Fruit fly (Drosophila melanogaster): Measurements from ENCODE around the gene Gba1b.

Gba1b gene

DNA sequence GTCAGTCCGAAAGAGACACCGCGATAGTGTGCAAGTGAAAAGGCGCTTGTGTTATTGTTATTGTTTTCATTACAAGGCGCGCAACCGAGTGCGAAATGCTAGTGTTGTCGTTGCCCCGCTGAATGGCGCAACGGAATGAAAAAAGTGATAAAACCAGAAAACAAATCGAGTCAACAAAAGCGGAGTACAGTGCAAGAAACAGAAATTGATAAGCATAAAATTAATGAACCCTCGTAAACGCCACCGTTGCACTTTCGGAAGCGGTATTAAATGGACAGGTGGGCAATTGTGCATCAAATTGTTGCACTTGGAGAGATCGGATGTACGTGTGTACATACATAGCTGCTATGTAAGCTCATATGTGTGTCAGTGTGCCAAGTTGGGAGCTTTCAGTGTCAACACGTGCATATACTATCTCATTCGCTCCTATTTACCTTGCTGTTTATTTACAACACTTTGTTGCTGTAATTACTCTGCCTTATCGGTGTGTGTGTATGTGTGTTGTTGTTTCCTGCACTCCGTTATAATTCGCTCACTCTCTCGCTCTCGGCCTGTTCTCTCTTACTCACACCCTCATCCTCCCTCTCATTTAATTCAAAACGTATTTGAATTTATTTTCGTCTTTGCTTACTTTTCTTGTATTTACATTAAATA lies 18.9 kb downstream of the Gba1b start (continued):
- peak; percentile 32 for TF ChIP-seq CG17912 (GFP tag; optimal IDR thresholded peaks at IDR 0.05)
- TF ChIP-seq vvl (GFP tag; IDR thresholded peaks at IDR 0.05) = peak; percentile 78
- TF ChIP-seq CG3847 (GFP tag; IDR thresholded peaks at IDR 0.05) = no peak
- peak; percentile 23 for TF ChIP-seq ems (GFP tag; optimal IDR thresholded peaks at IDR 0.05)
- TF ChIP-seq CTCF (GFP tag; optimal IDR thresholded peaks at IDR 0.05) = no peak
- TF ChIP-seq nerfin-1 (tag; optimal IDR thresholded peaks at IDR 0.05) = peak; percentile 54
- TF ChIP-seq Sry-β (GFP tag; optimal IDR thresholded peaks at IDR 0.05) = peak; percentile 62
- TF ChIP-seq Dll (GFP tag; IDR thresholded peaks at IDR 0.05; ENCODE audit: partially characterized antibody) = no peak
- TF ChIP-seq klu (GFP tag; IDR thresholded peaks at IDR 0.05) = no peak
- peak; percentile 76 for TF ChIP-seq CG7987 (GFP tag; optimal IDR thresholded peaks at IDR 0.05)
- no peak for TF ChIP-seq btn (GFP tag; optimal IDR thresholded peaks at IDR 0.05)
- TF ChIP-seq Gsc (GFP tag; IDR thresholded peaks at IDR 0.05) = no peak
- TF ChIP-seq CG1792 (GFP tag; optimal IDR thresholded peaks at IDR 0.05) = no peak
- no peak for TF ChIP-seq unc-4 (GFP tag; IDR thresholded peaks at IDR 0.05; ENCODE audit: partially characterized antibody)
- TF ChIP-seq crp (GFP tag; optimal IDR thresholded peaks at IDR 0.05) = no peak
- TF ChIP-seq CG31365 (tag; optimal IDR thresholded peaks at IDR 0.05) = peak; percentile 82
- peak; percentile 47 for TF ChIP-seq CG32767 (GFP tag; IDR thresholded peaks at IDR 0.05)
- no peak for TF ChIP-seq Six4 (GFP tag; optimal IDR thresholded peaks at IDR 0.05)
- TF ChIP-seq Jarid2 (GFP tag; optimal IDR thresholded peaks at IDR 0.05) = peak; percentile 38
- peak; percentile 61 for TF ChIP-seq bcd (GFP tag; optimal IDR thresholded peaks at IDR 0.05)
- peak; percentile 29 to 89 for TF ChIP-seq Pdp1 (GFP tag; optimal IDR thresholded peaks at IDR 0.05)
- no peak for TF ChIP-seq Xbp1 (GFP tag; optimal IDR thresholded peaks at IDR 0.05)
- peak; percentile 93 for TF ChIP-seq sens (GFP tag)
- no peak for TF ChIP-seq CG7928 (GFP tag; optimal IDR thresholded peaks at IDR 0.05)
- TF ChIP-seq CG13894 (tag; optimal IDR thresholded peaks at IDR 0.05) = no peak
- peak; percentile 71 for TF ChIP-seq CG6254 (GFP tag; optimal IDR thresholded peaks at IDR 0.05)
- TF ChIP-seq CG3838 (GFP tag; optimal IDR thresholded peaks at IDR 0.05) = no peak
- TF ChIP-seq CG1603 (tag; optimal IDR thresholded peaks at IDR 0.05) = peak; percentile 42
- TF ChIP-seq pros (GFP tag; optimal IDR thresholded peaks at IDR 0.05) = no peak
- TF ChIP-seq Camta (GFP tag; optimal IDR thresholded peaks at IDR 0.05) = peak; percentile 49
- TF ChIP-seq ro (GFP tag; IDR thresholded peaks at IDR 0.05) = no peak
- no peak for TF ChIP-seq Hr3 (GFP tag; optimal IDR thresholded peaks at IDR 0.05)
- TF ChIP-seq wor (GFP tag; IDR thresholded peaks at IDR 0.05) = no peak
- TF ChIP-seq sob (GFP tag; IDR thresholded peaks at IDR 0.05) = no peak
- TF ChIP-seq gem (tag; optimal IDR thresholded peaks at IDR 0.05) = peak; percentile 48
- no peak for TF ChIP-seq CG6654 (GFP tag; optimal IDR thresholded peaks at IDR 0.05)
- 0 out of 2 replicates have a peak, but pooled peaks have one; percentile 19 for TF ChIP-seq dati (GFP tag; IDR thresholded peaks at IDR 0.05)
- TF ChIP-seq trh (GFP tag; optimal IDR thresholded peaks at IDR 0.05) = peak; percentile 76
- no peak for TF ChIP-seq Sry-δ (GFP tag; optimal IDR thresholded peaks at IDR 0.05)
- TF ChIP-seq CG33213 (GFP tag; optimal IDR thresholded peaks at IDR 0.05) = peak; percentile 61
- no peak for TF ChIP-seq Chrac-16 (GFP tag; optimal IDR thresholded peaks at IDR 0.05)
- TF ChIP-seq stc (GFP tag; IDR thresholded peaks at IDR 0.05) = peak; percentile 73
- no peak for TF ChIP-seq CG9215 (GFP tag; IDR thresholded peaks at IDR 0.05)
- TF ChIP-seq ara (GFP tag; IDR thresholded peaks at IDR 0.05) = peak; percentile 77
- TF ChIP-seq Neu2 (GFP tag; optimal IDR thresholded peaks at IDR 0.05; ENCODE audit: borderline replicate concordance) = no peak
- TF ChIP-seq CG8281 (tag; optimal IDR thresholded peaks at IDR 0.05) = peak; percentile 52
- no peak for TF ChIP-seq lilli (GFP tag; optimal IDR thresholded peaks at IDR 0.05)
- 0 out of 2 replicates have a peak, but pooled peaks have one; percentile 5 for TF ChIP-seq CG9932 (GFP tag; IDR thresholded peaks at IDR 0.05)
- TF ChIP-seq CG8478 (optimal IDR thresholded peaks at IDR 0.05) = no peak
- TF ChIP-seq CG32772 (GFP tag; IDR thresholded peaks at IDR 0.05) = no peak
- TF ChIP-seq Dp (GFP tag; optimal IDR thresholded peaks at IDR 0.05) = no peak
